Worm (Caenorhabditis elegans) whole organism, L1 larva: ENCODE measurements around the gene F22H10.1.

Source experiments
- Y116A8C.19 ChIP-seq: sonication (generic microtip); optimal IDR thresholded peaks from 2 replicates; lab custom pipeline; 2016; ENCODE audit warnings: missing compliant biosample characterization, missing genetic modification characterization, borderline replicate concordance
- aha-1 ChIP-seq: fragments of 150-350 bp; optimal IDR thresholded peaks from 2 replicates; lab custom pipeline; 2014; ENCODE audit warnings: missing biosample characterization, missing genetic modification characterization
- blmp-1 ChIP-seq: fragments of 150-350 bp; optimal IDR thresholded peaks from 2 replicates; lab custom pipeline; 2014; ENCODE audit warnings: missing biosample characterization, missing genetic modification characterization
- ceh-8 ChIP-seq: fragments of 200-800 bp; sonication (Bioruptor generic); optimal IDR thresholded peaks from 2 replicates; lab custom pipeline; 2018; ENCODE audit warnings: mild to moderate bottlenecking, missing genetic modification characterization, moderate library complexity, missing compliant biosample characterization
- ces-1 ChIP-seq: fragments of 150-350 bp; optimal IDR thresholded peaks from 2 replicates; lab custom pipeline; 2014; ENCODE audit warnings: missing biosample characterization, missing genetic modification reagents, missing genetic modification characterization
- efl-1 ChIP-seq, 4 experiments: fragments of 150-350 bp; optimal IDR thresholded peaks in 3 of 4; peaks in 1 of 4; 1 replicate in 1 of 4; 2 replicates in 3 of 4; lab custom pipeline; 2014; ENCODE audit warnings: missing biosample characterization in 2 of 4, missing genetic modification characterization in 2 of 4, missing genetic modification reagents in 2 of 4
- efl-3 ChIP-seq: fragments of 200-800 bp; sonication (Bioruptor generic); optimal IDR thresholded peaks from 2 replicates; lab custom pipeline; 2018; ENCODE audit warnings: mild to moderate bottlenecking, missing genetic modification characterization, missing compliant biosample characterization
- egl-13 ChIP-seq: sonication (generic microtip); optimal IDR thresholded peaks from 2 replicates; lab custom pipeline; 2016; ENCODE audit warnings: missing genotype, missing genetic modification reagents, missing genetic modification characterization, missing compliant biosample characterization
- egl-27 ChIP-seq, 2 experiments: fragments of 150-350 bp in 1 of 2; sonication (generic microtip); optimal IDR thresholded peaks; 3 replicates each; lab custom pipeline; 2017 to 2018; ENCODE audit warnings: missing biosample characterization in 2 of 2, missing genetic modification characterization in 2 of 2, missing genetic modification reagents in 2 of 2
- elt-3 ChIP-seq, 6 experiments: fragments of 150-350 bp in 1 of 6; sonication (generic microtip); optimal IDR thresholded peaks; 2 replicates each; lab custom pipeline; 2017 to 2018; ENCODE audit warnings: missing biosample characterization in 6 of 6, missing genetic modification characterization in 6 of 6, inconsistent platforms in 1 of 6
- fos-1 ChIP-seq: fragments of 150-350 bp; optimal IDR thresholded peaks from 2 replicates; lab custom pipeline; 2014; ENCODE audit warnings: missing biosample characterization, missing genetic modification characterization
- grh-1 ChIP-seq: fragments of 200-800 bp; sonication (Bioruptor generic); IDR thresholded peaks from 2 replicates; pipeline ENCODE4 v1.3.6; 2022; ENCODE audit warnings: missing genetic modification reagents, missing genetic modification characterization, missing compliant biosample characterization
- hlh-17 ChIP-seq: fragments of 200-800 bp; sonication (Bioruptor generic); optimal IDR thresholded peaks from 2 replicates; lab custom pipeline; 2018; ENCODE audit warnings: missing genetic modification characterization, mild to moderate bottlenecking, missing compliant biosample characterization, moderate library complexity, borderline replicate concordance
- jun-1 ChIP-seq: fragments of 150-350 bp; optimal IDR thresholded peaks from 2 replicates; lab custom pipeline; 2014; ENCODE audit warnings: missing biosample characterization, missing genetic modification reagents, missing genetic modification characterization
- lin-13 ChIP-seq: fragments of 150-350 bp; optimal IDR thresholded peaks from 2 replicates; lab custom pipeline; 2014; ENCODE audit warnings: missing biosample characterization, missing genetic modification reagents, missing genetic modification characterization
- lin-14 ChIP-seq: fragments of 200-800 bp; sonication (Bioruptor generic); optimal IDR thresholded peaks from 2 replicates; lab custom pipeline; 2018; ENCODE audit warnings: mild to moderate bottlenecking, missing genetic modification characterization, moderate library complexity, missing compliant biosample characterization
- lin-35 ChIP-seq, 2 experiments: fragments of 150-350 bp; optimal IDR thresholded peaks; 2 replicates each; lab custom pipeline; 2014; ENCODE audit warnings: missing biosample characterization in 2 of 2, missing genetic modification characterization in 2 of 2, missing genetic modification reagents in 2 of 2
- mdl-1 ChIP-seq, 2 experiments: fragments of 150-350 bp; optimal IDR thresholded peaks; 2 replicates each; lab custom pipeline; 2014 to 2017; ENCODE audit warnings: missing biosample characterization in 2 of 2, missing genetic modification characterization in 2 of 2, inconsistent platforms in 1 of 2
- mep-1 ChIP-seq: fragments of 150-350 bp; optimal IDR thresholded peaks from 2 replicates; lab custom pipeline; 2014; ENCODE audit warnings: missing biosample characterization, missing genetic modification characterization
- nhr-20 ChIP-seq: sonication (generic microtip); optimal IDR thresholded peaks from 2 replicates; lab custom pipeline; 2016; ENCODE audit warnings: mild to moderate bottlenecking, missing genetic modification characterization, missing compliant biosample characterization
- nhr-47 ChIP-seq: sonication (generic microtip); optimal IDR thresholded peaks from 2 replicates; lab custom pipeline; 2016; ENCODE audit warnings: mild to moderate bottlenecking, missing genetic modification characterization, moderate library complexity, missing compliant biosample characterization
- nhr-71 ChIP-seq: sonication (generic microtip); optimal IDR thresholded peaks from 2 replicates; lab custom pipeline; 2016; ENCODE audit warnings: mild to moderate bottlenecking, missing genetic modification characterization, moderate library complexity, missing compliant biosample characterization
- nhr-85 ChIP-seq: sonication (generic microtip); peaks from one replicate; lab custom pipeline; 2016; ENCODE audit warnings: missing genetic modification characterization, inconsistent platforms, missing compliant biosample characterization
- nhr-90 ChIP-seq: sonication (generic microtip); optimal IDR thresholded peaks from 2 replicates; lab custom pipeline; 2016; ENCODE audit warnings: mild to moderate bottlenecking, missing genetic modification characterization, missing compliant biosample characterization; ENCODE audit not compliant: poor library complexity
- pax-3 ChIP-seq: fragments of 200-800 bp; sonication (Bioruptor generic); optimal IDR thresholded peaks from 2 replicates; lab custom pipeline; 2018; ENCODE audit warnings: mild to moderate bottlenecking, missing genetic modification characterization, moderate library complexity, missing compliant biosample characterization
- rnt-1 ChIP-seq: sonication (generic microtip); optimal IDR thresholded peaks from 2 replicates; lab custom pipeline; 2016; ENCODE audit warnings: mild to moderate bottlenecking, missing genetic modification characterization, moderate library complexity, missing compliant biosample characterization
- snpc-4 ChIP-seq: fragments of 150-350 bp; optimal IDR thresholded peaks from 2 replicates; lab custom pipeline; 2014; ENCODE audit warnings: missing biosample characterization, missing genetic modification characterization
- snu-23 ChIP-seq: sonication (generic microtip); optimal IDR thresholded peaks from 2 replicates; lab custom pipeline; 2016; ENCODE audit warnings: missing genetic modification characterization, missing compliant biosample characterization
- sup-37 ChIP-seq: fragments of 200-800 bp; sonication (Bioruptor generic); optimal IDR thresholded peaks from 2 replicates; lab custom pipeline; 2018; ENCODE audit warnings: mild to moderate bottlenecking, missing genetic modification characterization, missing compliant biosample characterization
- swsn-7 ChIP-seq: sonication (generic microtip); optimal IDR thresholded peaks from 2 replicates; lab custom pipeline; 2016; ENCODE audit warnings: missing genetic modification characterization, missing compliant biosample characterization
- tbx-2 ChIP-seq: sonication (generic microtip); optimal IDR thresholded peaks from 2 replicates; lab custom pipeline; 2016; ENCODE audit warnings: missing genetic modification characterization, missing compliant biosample characterization
- unc-130 ChIP-seq: fragments of 150-350 bp; optimal IDR thresholded peaks from 2 replicates; lab custom pipeline; 2017; ENCODE audit warnings: missing biosample characterization, missing genetic modification characterization, inconsistent platforms
- unc-30 ChIP-seq: sonication (generic microtip); optimal IDR thresholded peaks from 2 replicates; lab custom pipeline; 2017; ENCODE audit warnings: missing biosample characterization, missing genetic modification characterization
- vab-15 ChIP-seq: sonication (generic microtip); optimal IDR thresholded peaks from 2 replicates; lab custom pipeline; 2017; ENCODE audit warnings: missing genotype, mild to moderate bottlenecking, missing genetic modification characterization, missing compliant biosample characterization
- xbp-1 ChIP-seq: sonication (generic microtip); optimal IDR thresholded peaks from 2 replicates; lab custom pipeline; 2016; ENCODE audit warnings: missing genetic modification characterization, missing compliant biosample characterization
- zip-4 ChIP-seq: fragments of 200-800 bp; sonication (Bioruptor generic); optimal IDR thresholded peaks from 2 replicates; lab custom pipeline; 2018; ENCODE audit warnings: mild to moderate bottlenecking, missing genetic modification characterization, moderate library complexity, missing compliant biosample characterization
- ztf-4 ChIP-seq: fragments of 150-350 bp; optimal IDR thresholded peaks from 2 replicates; lab custom pipeline; 2014; ENCODE audit warnings: missing biosample characterization, missing genetic modification characterization

F22H10.1 gene

DNA sequence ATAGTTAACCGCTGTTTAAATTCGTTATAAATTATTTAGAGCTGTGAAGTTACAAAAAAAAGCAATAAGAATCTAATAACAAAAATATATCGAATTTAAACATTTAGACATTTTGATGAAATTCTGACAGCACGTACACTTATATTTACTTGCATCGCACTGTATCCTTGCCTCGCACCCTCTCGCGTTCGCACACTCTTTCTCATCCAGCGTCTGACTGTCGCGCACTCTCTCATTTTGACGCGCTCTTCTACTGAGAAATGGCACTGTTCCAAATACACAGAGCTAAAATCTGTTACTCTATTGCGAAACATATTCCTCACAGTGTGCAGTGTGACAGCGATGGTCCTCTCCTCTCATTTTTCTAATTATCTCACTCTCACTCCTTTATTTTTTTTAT is 1.8 kb downstream of the F22H10.1 start (continued):
- TF ChIP-seq jun-1 (tag; lab: Kevin White, UChicago) (peak; percentile 21), ztf-4 (tag; lab: Kevin White, UChicago) (no peak), tbx-2 (peak; percentile 51), grh-1 (GFP tag; lab: Robert Waterston, UW) (no peak), blmp-1 (no peak), nhr-85 (tag; lab: Kevin White, UChicago) (peak; percentile 32), snpc-4 (tag; lab: Kevin White, UChicago) (peak; percentile 5), fos-1 (no peak)
- TF ChIP-seq, all 84 proteins: peak for 23

DNA sequence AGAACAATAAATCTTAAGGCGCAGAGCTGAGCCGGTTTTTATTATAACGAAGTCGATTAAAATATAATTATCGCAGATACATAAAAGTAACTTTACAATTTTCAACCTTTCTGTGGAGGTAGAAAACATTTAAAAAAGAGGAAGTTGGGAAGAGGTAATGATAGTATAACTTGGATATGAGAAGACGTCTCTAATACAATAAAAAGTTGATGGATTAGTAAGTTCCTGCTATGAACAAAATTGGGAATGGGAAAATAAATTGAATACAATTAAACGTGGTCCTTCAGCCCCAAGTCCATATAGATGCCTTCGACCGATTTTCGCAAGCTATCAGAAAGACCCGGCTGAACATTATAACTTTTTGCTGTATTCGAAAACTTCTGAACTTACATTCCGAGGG is 3.4 kb downstream of the F22H10.1 start:
- TF ChIP-seq rnt-1 (tag; lab: Kevin White, UChicago) = no peak
- no peak for TF ChIP-seq nhr-20 (tag; lab: Kevin White, UChicago)
- TF ChIP-seq vab-15 (tag; lab: Kevin White, UChicago) = no peak

ce11 chrX:16711381-16711780 is 9.1 kb downstream of the F22H10.1 start, which contains the start of gene lgc-53:
Gene lgc-53, plus strand, starts transcription at chrX:16711681.
- TF ChIP-seq unc-30 = no peak
- TF ChIP-seq mep-1 (tag; lab: Kevin White, UChicago) = no peak
- no peak for TF ChIP-seq efl-1 (optimal IDR thresholded peaks at IDR 0.05; lab: Kevin White, UChicago)
- TF ChIP-seq efl-1 (GFP tag; optimal IDR thresholded peaks at IDR 0.05 in 1 of 2; lab: Kevin White, UChicago) = no peak
- no peak for TF ChIP-seq nhr-85 (tag; lab: Kevin White, UChicago)
- TF ChIP-seq, all 84 proteins: peak for 0

- TF ChIP-seq xbp-1 (tag; lab: Kevin White, UChicago) (no peak), rnt-1 (tag; lab: Kevin White, UChicago) (no peak), nhr-20 (tag; lab: Kevin White, UChicago) (no peak), nhr-71 (tag; lab: Kevin White, UChicago) (no peak), nhr-47 (tag; lab: Kevin White, UChicago) (no peak), hlh-17 (GFP tag; lab: Kevin White, UChicago) (no peak), nhr-90 (tag; lab: Kevin White, UChicago) (no peak), ceh-8 (GFP tag; lab: Kevin White, UChicago) (no peak), zip-4 (GFP tag; lab: Kevin White, UChicago) (no peak), aha-1 (tag; lab: Kevin White, UChicago) (no peak)
- TF ChIP-seq, all 84 proteins: peak for 0
Observed at ce11 chrX:16715938-16716337, 13.7 kb downstream of the F22H10.1 start.

DNA sequence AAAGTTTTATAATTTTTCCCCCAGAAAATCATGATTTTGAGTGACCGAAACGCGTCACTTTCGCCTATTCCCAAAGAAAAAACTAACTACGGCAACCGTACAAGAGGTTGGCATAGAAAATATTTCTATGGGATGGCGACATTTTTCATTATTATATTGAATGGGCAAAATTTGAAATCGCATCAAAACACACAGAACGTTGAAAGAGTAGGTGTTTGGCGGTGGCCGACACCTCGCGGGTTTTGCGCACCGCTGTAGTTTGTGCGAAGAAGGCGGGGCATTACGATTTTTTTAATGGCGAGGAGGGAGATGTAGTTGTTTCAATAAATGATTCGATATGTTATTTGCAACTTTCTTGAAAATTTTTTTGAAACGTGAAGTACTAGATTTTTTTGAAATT is 19.7 kb downstream of the F22H10.1 start:
- no peak for TF ChIP-seq sup-37 (GFP tag; lab: Kevin White, UChicago)
- TF ChIP-seq snpc-4 (tag; lab: Kevin White, UChicago) = peak; percentile 50

ce11 chrX:16724954-16725353 is 22.7 kb downstream of the F22H10.1 start:
- TF ChIP-seq swsn-7 (tag; lab: Kevin White, UChicago) (no peak), elt-3 (tag; optimal IDR thresholded peaks at IDR 0.05; lab: Kevin White, UChicago) (peak in 2 of 6 experiments; percentile 28 to 74), nhr-71 (tag; lab: Kevin White, UChicago) (peak; percentile 53), lin-35 (GFP tag; optimal IDR thresholded peaks at IDR 0.05; lab: Kevin White, UChicago) (peak in 1 of 2 experiments; percentile 46), lin-13 (no peak), tbx-2 (peak; percentile 17), unc-130 (tag; lab: Kevin White, UChicago) (peak; percentile 1), egl-27 (tag; optimal IDR thresholded peaks at IDR 0.05; lab: Kevin White, UChicago) (no peak), blmp-1 (peak; percentile 73), nhr-85 (tag; lab: Kevin White, UChicago) (peak; percentile 69), egl-13 (tag; lab: Kevin White, UChicago) (no peak), efl-3 (GFP tag; lab: Kevin White, UChicago) (no peak), ces-1 (GFP tag; lab: Kevin White, UChicago) (no peak), mdl-1 (tag; optimal IDR thresholded peaks at IDR 0.05; lab: Kevin White, UChicago) (peak in 1 of 2 experiments; percentile 45), Y116A8C.19 (tag; lab: Kevin White, UChicago) (no peak), lin-14 (peak; percentile 73), efl-1 (optimal IDR thresholded peaks at IDR 0.05; lab: Kevin White, UChicago) (no peak), efl-1 (GFP tag; optimal IDR thresholded peaks at IDR 0.05 in 1 of 2; lab: Kevin White, UChicago) (no peak), snu-23 (GFP tag; lab: Kevin White, UChicago) (peak; percentile 13), pax-3 (tag; lab: Kevin White, UChicago) (no peak), nhr-20 (tag; lab: Kevin White, UChicago) (peak; percentile 49)
